Fruit fly (Drosophila melanogaster): ENCODE data around the gene CG10958.

- TF ChIP-seq CG8478 (optimal IDR thresholded peaks at IDR 0.05) (no peak), CTCF (optimal IDR thresholded peaks at IDR 0.05) (no peak)
Observed at dm6 chrX:8179858-8180257, 47.8 kb downstream of the CG10958 start.

All from S2 (cell line).